Worm (Caenorhabditis elegans): Measurements from ENCODE around the gene ZK418.11.
"Not testable (repeated sequence)": the region's sequence is repeated elsewhere in the genome, so short reads cannot be mapped to it uniquely, and the experiment has no call there.

ZK418.11 gene

ce11 chrIII:7116615-7117252, 16.6 kb downstream of the ZK418.11 start:
- TF ChIP-seq hmg-4 (GFP tag; optimal IDR thresholded peaks at IDR 0.05) (no peak), scrt-1 (GFP tag; IDR thresholded peaks at IDR 0.05) (no peak), hnd-1 (tag; optimal IDR thresholded peaks at IDR 0.05) (no peak), sea-1 (GFP tag; conservative IDR thresholded peaks at IDR 0.05) (no peak), aly-1 (tag; optimal IDR thresholded peaks at IDR 0.05) (no peak), hmbx-1 (tag; optimal IDR thresholded peaks at IDR 0.05) (no peak), B0310.2 (tag; optimal IDR thresholded peaks at IDR 0.05) (no peak)

- TF ChIP-seq ceh-13 (GFP tag; optimal IDR thresholded peaks at IDR 0.05), result no peak
Observed at ce11 chrIII:7120477-7120876, 20.4 kb downstream of the ZK418.11 start.

- no peak for TF ChIP-seq scrt-1 (GFP tag; IDR thresholded peaks at IDR 0.05)
- TF ChIP-seq pes-1 (GFP tag; IDR thresholded peaks at IDR 0.05), result no peak
- TF ChIP-seq hmbx-1 (tag; optimal IDR thresholded peaks at IDR 0.05), result no peak
- no peak for TF ChIP-seq ceh-36 (tag; optimal IDR thresholded peaks at IDR 0.05)
- TF ChIP-seq ets-7 (tag; optimal IDR thresholded peaks at IDR 0.05), result no peak
- TF ChIP-seq hnd-1 (tag; optimal IDR thresholded peaks at IDR 0.05), result no peak
- no peak for TF ChIP-seq tbx-37 (GFP tag; conservative IDR thresholded peaks at IDR 0.05)
- TF ChIP-seq aly-1 (tag; optimal IDR thresholded peaks at IDR 0.05), result no peak
- TF ChIP-seq hmg-4 (GFP tag; optimal IDR thresholded peaks at IDR 0.05), result no peak
- TF ChIP-seq ama-1 (optimal IDR thresholded peaks at IDR 0.05), result no peak
- no peak for TF ChIP-seq B0310.2 (tag; optimal IDR thresholded peaks at IDR 0.05)
- no peak for TF ChIP-seq ceh-13 (GFP tag; optimal IDR thresholded peaks at IDR 0.05)
- no peak for TF ChIP-seq flt-1 (GFP tag; IDR thresholded peaks at IDR 0.05)
- no peak for TF ChIP-seq F13C5.2 (tag; optimal IDR thresholded peaks at IDR 0.05)
- TF ChIP-seq sea-1 (GFP tag; conservative IDR thresholded peaks at IDR 0.05), result no peak
- no peak for TF ChIP-seq tra-4 (tag; optimal IDR thresholded peaks at IDR 0.05)
- TF ChIP-seq tbx-11 (GFP tag; IDR thresholded peaks at IDR 0.05), result no peak
Observed at ce11 chrIII:7122860-7123259, 22.8 kb downstream of the ZK418.11 start, which contains the start of the genes B0280.9 and rpia-1. Gene B0280.9, minus strand, starts transcription at chrIII:7122895. Gene rpia-1, plus strand, starts transcription at chrIII:7123128.

- no peak for TF ChIP-seq scrt-1 (GFP tag; IDR thresholded peaks at IDR 0.05)
- no peak for TF ChIP-seq flt-1 (GFP tag; IDR thresholded peaks at IDR 0.05)
- no peak for TF ChIP-seq aly-1 (tag; optimal IDR thresholded peaks at IDR 0.05)
- no peak for TF ChIP-seq ama-1 (optimal IDR thresholded peaks at IDR 0.05)
- no peak for TF ChIP-seq ceh-13 (GFP tag; optimal IDR thresholded peaks at IDR 0.05)
- no peak for TF ChIP-seq ceh-36 (tag; optimal IDR thresholded peaks at IDR 0.05)
- TF ChIP-seq tbx-11 (GFP tag; IDR thresholded peaks at IDR 0.05), result no peak
- no peak for TF ChIP-seq hmg-4 (GFP tag; optimal IDR thresholded peaks at IDR 0.05)
- TF ChIP-seq hnd-1 (tag; optimal IDR thresholded peaks at IDR 0.05), result no peak
- no peak for TF ChIP-seq ets-7 (tag; optimal IDR thresholded peaks at IDR 0.05)
- TF ChIP-seq F13C5.2 (tag; optimal IDR thresholded peaks at IDR 0.05), result no peak
- no peak for TF ChIP-seq pes-1 (GFP tag; IDR thresholded peaks at IDR 0.05)
- no peak for TF ChIP-seq B0310.2 (tag; optimal IDR thresholded peaks at IDR 0.05)
- TF ChIP-seq sea-1 (GFP tag; conservative IDR thresholded peaks at IDR 0.05), result no peak
- TF ChIP-seq tra-4 (tag; optimal IDR thresholded peaks at IDR 0.05), result no peak
- TF ChIP-seq hmbx-1 (tag; optimal IDR thresholded peaks at IDR 0.05), result no peak
- no peak for TF ChIP-seq tbx-37 (GFP tag; conservative IDR thresholded peaks at IDR 0.05)
Observed at ce11 chrIII:7124364-7124763, 24.3 kb downstream of the ZK418.11 start, which contains the start of gene B0280.2. Gene B0280.2, plus strand, starts transcription at chrIII:7124664.

ce11 chrIII:7128601-7129000, 28.5 kb downstream of the ZK418.11 start, which contains the start of gene viro-2:
Gene viro-2, plus strand, starts transcription at chrIII:7128901.
- not testable (repeated sequence) for TF ChIP-seq tbx-37 (GFP tag; conservative IDR thresholded peaks at IDR 0.05); tbx-11 (GFP tag; IDR thresholded peaks at IDR 0.05); ets-7 (tag; optimal IDR thresholded peaks at IDR 0.05)

- TF ChIP-seq tbx-11 (GFP tag; IDR thresholded peaks at IDR 0.05), result no peak
- TF ChIP-seq sea-1 (GFP tag; conservative IDR thresholded peaks at IDR 0.05), result no peak
- no peak for TF ChIP-seq B0310.2 (tag; optimal IDR thresholded peaks at IDR 0.05)
- TF ChIP-seq aly-1 (tag; optimal IDR thresholded peaks at IDR 0.05), result no peak
- TF ChIP-seq ets-7 (tag; optimal IDR thresholded peaks at IDR 0.05), result no peak
- TF ChIP-seq pes-1 (GFP tag; IDR thresholded peaks at IDR 0.05), result no peak
- no peak for TF ChIP-seq hmg-4 (GFP tag; optimal IDR thresholded peaks at IDR 0.05)
- TF ChIP-seq ceh-13 (GFP tag; optimal IDR thresholded peaks at IDR 0.05), result no peak
- no peak for TF ChIP-seq ceh-36 (tag; optimal IDR thresholded peaks at IDR 0.05)
- TF ChIP-seq tra-4 (tag; optimal IDR thresholded peaks at IDR 0.05), result no peak
- TF ChIP-seq tbx-37 (GFP tag; conservative IDR thresholded peaks at IDR 0.05), result no peak
- TF ChIP-seq ama-1 (optimal IDR thresholded peaks at IDR 0.05), result no peak
- no peak for TF ChIP-seq hnd-1 (tag; optimal IDR thresholded peaks at IDR 0.05)
- no peak for TF ChIP-seq flt-1 (GFP tag; IDR thresholded peaks at IDR 0.05)
- no peak for TF ChIP-seq scrt-1 (GFP tag; IDR thresholded peaks at IDR 0.05)
- no peak for TF ChIP-seq hmbx-1 (tag; optimal IDR thresholded peaks at IDR 0.05)
- TF ChIP-seq F13C5.2 (tag; optimal IDR thresholded peaks at IDR 0.05), result no peak
Observed at ce11 chrIII:7133559-7133958, 33.5 kb downstream of the ZK418.11 start, which contains the start of the genes pot-1 and ggtb-1. Gene pot-1, minus strand, starts transcription at chrIII:7133678. Gene ggtb-1, plus strand, starts transcription at chrIII:7133766.

ce11 chrIII:7136015-7136414, 35.9 kb downstream of the ZK418.11 start, which contains the start of gene B0280.17:
Gene B0280.17, minus strand, starts transcription at chrIII:7136115.
- TF ChIP-seq B0310.2 (tag; optimal IDR thresholded peaks at IDR 0.05), result no peak
- no peak for TF ChIP-seq tra-4 (tag; optimal IDR thresholded peaks at IDR 0.05)
- TF ChIP-seq tbx-37 (GFP tag; conservative IDR thresholded peaks at IDR 0.05), result no peak
- no peak for TF ChIP-seq ceh-13 (GFP tag; optimal IDR thresholded peaks at IDR 0.05)
- no peak for TF ChIP-seq tbx-11 (GFP tag; IDR thresholded peaks at IDR 0.05)
- TF ChIP-seq ceh-36 (tag; optimal IDR thresholded peaks at IDR 0.05), result no peak
- no peak for TF ChIP-seq sea-1 (GFP tag; conservative IDR thresholded peaks at IDR 0.05)
- no peak for TF ChIP-seq hmg-4 (GFP tag; optimal IDR thresholded peaks at IDR 0.05)
- TF ChIP-seq hnd-1 (tag; optimal IDR thresholded peaks at IDR 0.05), result no peak
- TF ChIP-seq pes-1 (GFP tag; IDR thresholded peaks at IDR 0.05), result no peak
- no peak for TF ChIP-seq ets-7 (tag; optimal IDR thresholded peaks at IDR 0.05)
- no peak for TF ChIP-seq aly-1 (tag; optimal IDR thresholded peaks at IDR 0.05)
- no peak for TF ChIP-seq flt-1 (GFP tag; IDR thresholded peaks at IDR 0.05)
